Fruit fly (Drosophila melanogaster) whole organism, prepupa: Measurements from ENCODE around the gene CG14043.
A peak's percentile ranks its signal among the peaks of the same experiment; 100 is the strongest.

ENCODE experiments used
- Blimp-1 ChIP-seq: fragments of 200-800 bp; sonication (Bioruptor generic); optimal IDR thresholded peaks from 3 replicates; lab custom pipeline; 2017; ENCODE audit warnings: missing biosample characterization, missing genetic modification characterization, mild to moderate bottlenecking, moderate library complexity, missing genetic modification reagents
- CG10631 ChIP-seq: fragments of 200-800 bp; sonication (Bioruptor generic); optimal IDR thresholded peaks from 2 replicates; lab custom pipeline; 2016; ENCODE audit warnings: missing biosample characterization, missing genetic modification characterization
- CG11294 ChIP-seq: fragments of 200-800 bp; sonication (Bioruptor generic); IDR thresholded peaks from 2 replicates; pipeline ENCODE4 v1.3.6; 2022; ENCODE audit warnings: missing biosample characterization, missing genetic modification characterization
- CG11762 ChIP-seq: fragments of 200-800 bp; sonication (Bioruptor generic); optimal IDR thresholded peaks from 3 replicates; lab custom pipeline; 2016; ENCODE audit warnings: missing biosample characterization, missing genetic modification characterization; ENCODE audit not compliant: insufficient read depth
- CG11902 ChIP-seq: fragments of 200-800 bp; sonication (Bioruptor generic); optimal IDR thresholded peaks from 3 replicates; lab custom pipeline; 2016; ENCODE audit warnings: missing biosample characterization, missing genetic modification characterization
- CG15336 ChIP-seq: fragments of 200-800 bp; sonication (Bioruptor generic); IDR thresholded peaks from 2 replicates; pipeline ENCODE4 v1.3.6; 2022; ENCODE audit warnings: missing biosample characterization, missing genetic modification characterization
- CG16779 ChIP-seq: fragments of 200-800 bp; sonication (Bioruptor generic); optimal IDR thresholded peaks from 3 replicates; lab custom pipeline; 2017; ENCODE audit warnings: missing biosample characterization, mild to moderate bottlenecking, missing genetic modification characterization
- CG3032 ChIP-seq: fragments of 200-800 bp; optimal IDR thresholded peaks from 2 replicates; lab custom pipeline; 2019; ENCODE audit warnings: missing biosample characterization, mild to moderate bottlenecking, missing genetic modification characterization, moderate library complexity
- CG31627 ChIP-seq: fragments of 200-800 bp; sonication (Bioruptor generic); optimal IDR thresholded peaks from 3 replicates; lab custom pipeline; 2016; ENCODE audit warnings: missing biosample characterization, missing genetic modification characterization
- CG32006 ChIP-seq: fragments of 200-800 bp; sonication (Bioruptor generic); optimal IDR thresholded peaks from 3 replicates; lab custom pipeline; 2017; ENCODE audit warnings: missing biosample characterization, mild to moderate bottlenecking, missing genetic modification characterization
- CG3919 ChIP-seq: fragments of 200-800 bp; sonication (Bioruptor generic); optimal IDR thresholded peaks from 3 replicates; lab custom pipeline; 2016; ENCODE audit warnings: missing biosample characterization, missing genetic modification characterization
- CG4318 ChIP-seq: fragments of 200-800 bp; sonication (Bioruptor generic); optimal IDR thresholded peaks from 3 replicates; lab custom pipeline; 2017; ENCODE audit warnings: missing biosample characterization, mild to moderate bottlenecking, missing genetic modification characterization
- CG6276 ChIP-seq: fragments of 200-800 bp; sonication (Bioruptor generic); optimal IDR thresholded peaks from 2 replicates; lab custom pipeline; 2017; ENCODE audit warnings: missing biosample characterization, mild to moderate bottlenecking, missing genetic modification characterization
- CG6808 ChIP-seq: fragments of 200-800 bp; sonication (Bioruptor generic); optimal IDR thresholded peaks from 3 replicates; lab custom pipeline; 2017; ENCODE audit warnings: missing biosample characterization, missing genetic modification characterization, mild to moderate bottlenecking, moderate library complexity, missing genetic modification reagents
- CG6854 ChIP-seq: fragments of 200-800 bp; sonication (Bioruptor generic); optimal IDR thresholded peaks from 2 replicates; lab custom pipeline; 2017; ENCODE audit warnings: missing biosample characterization, mild to moderate bottlenecking, missing genetic modification characterization
- CG7368 ChIP-seq: fragments of 200-800 bp; sonication (Bioruptor generic); optimal IDR thresholded peaks from 3 replicates; lab custom pipeline; 2016; ENCODE audit warnings: missing biosample characterization, missing genetic modification characterization
- CG8119 ChIP-seq: fragments of 200-800 bp; sonication (Bioruptor generic); IDR thresholded peaks from 3 replicates; pipeline ENCODE4 v1.3.6; 2022; ENCODE audit warnings: missing biosample characterization, missing genetic modification characterization
- CG8319 ChIP-seq: fragments of 200-800 bp; sonication (Bioruptor generic); optimal IDR thresholded peaks from 3 replicates; lab custom pipeline; 2016; ENCODE audit warnings: missing biosample characterization, missing genetic modification characterization
- CG8632 ChIP-seq: fragments of 200-800 bp; sonication (Bioruptor generic); optimal IDR thresholded peaks from 3 replicates; lab custom pipeline; 2016; ENCODE audit warnings: missing biosample characterization, missing genetic modification characterization
- CG9139 ChIP-seq: fragments of 200-800 bp; sonication (Bioruptor generic); optimal IDR thresholded peaks from 3 replicates; lab custom pipeline; 2017; ENCODE audit warnings: missing biosample characterization, mild to moderate bottlenecking, missing genetic modification characterization
- Eip75B ChIP-seq: fragments of 200-800 bp; sonication (Bioruptor generic); optimal IDR thresholded peaks from 3 replicates; lab custom pipeline; 2016; ENCODE audit warnings: missing biosample characterization, missing genetic modification characterization
- Eip78C ChIP-seq: fragments of 200-800 bp; sonication (Bioruptor generic); peaks from one replicate; lab custom pipeline; 2016; ENCODE audit warnings: missing biosample characterization, missing genetic modification characterization
- Ets21C ChIP-seq: fragments of 200-800 bp; sonication (Bioruptor generic); optimal IDR thresholded peaks from 3 replicates; lab custom pipeline; 2016; ENCODE audit warnings: missing biosample characterization, missing genetic modification characterization
- Gug ChIP-seq: fragments of 200-800 bp; sonication (Bioruptor generic); IDR thresholded peaks from 2 replicates; pipeline ENCODE4 v1.3.6; 2022; ENCODE audit warnings: missing biosample characterization, missing genetic modification characterization
- Hr39 ChIP-seq: fragments of 200-800 bp; sonication (Bioruptor generic); optimal IDR thresholded peaks from 2 replicates; lab custom pipeline; 2016; ENCODE audit warnings: missing biosample characterization, missing genetic modification characterization
- Hr4 ChIP-seq: fragments of 200-800 bp; sonication (Bioruptor generic); optimal IDR thresholded peaks from 3 replicates; lab custom pipeline; 2016; ENCODE audit warnings: missing biosample characterization, missing genetic modification characterization
- Lpt ChIP-seq: fragments of 200-800 bp; sonication (Bioruptor generic); optimal IDR thresholded peaks from 3 replicates; lab custom pipeline; 2016; ENCODE audit warnings: missing biosample characterization, missing genetic modification characterization
- Met ChIP-seq: fragments of 200-800 bp; sonication (Bioruptor generic); optimal IDR thresholded peaks from 3 replicates; lab custom pipeline; 2016; ENCODE audit warnings: missing biosample characterization, missing genetic modification characterization
- OdsH ChIP-seq: fragments of 200-800 bp; sonication (Bioruptor generic); optimal IDR thresholded peaks from 3 replicates; lab custom pipeline; 2016; ENCODE audit warnings: missing biosample characterization, missing genetic modification characterization
- Sox102F ChIP-seq: fragments of 200-800 bp; sonication (Bioruptor generic); optimal IDR thresholded peaks from 2 replicates; lab custom pipeline; 2016; ENCODE audit warnings: missing biosample characterization, mild to moderate bottlenecking, missing genetic modification characterization
- Sox15 ChIP-seq: fragments of 200-800 bp; sonication (Bioruptor generic); optimal IDR thresholded peaks from 3 replicates; lab custom pipeline; 2016; ENCODE audit warnings: missing biosample characterization, missing genetic modification characterization
- acj6 ChIP-seq: fragments of 200-800 bp; sonication (Bioruptor generic); optimal IDR thresholded peaks from 3 replicates; lab custom pipeline; 2016; ENCODE audit warnings: missing biosample characterization, missing genetic modification characterization
- dsx ChIP-seq: fragments of 200-800 bp; optimal IDR thresholded peaks from 3 replicates; lab custom pipeline; 2019; ENCODE audit warnings: missing biosample characterization, mild to moderate bottlenecking, missing genetic modification characterization, moderate library complexity; ENCODE audit not compliant: poor library complexity, severe bottlenecking
- esn ChIP-seq: fragments of 200-800 bp; sonication (Bioruptor generic); optimal IDR thresholded peaks from 2 replicates; lab custom pipeline; 2016; ENCODE audit warnings: missing biosample characterization, mild to moderate bottlenecking, missing genetic modification characterization, moderate library complexity
- fd59A ChIP-seq: fragments of 200-800 bp; sonication (Bioruptor generic); optimal IDR thresholded peaks from 2 replicates; lab custom pipeline; 2017; ENCODE audit warnings: missing biosample characterization, mild to moderate bottlenecking, missing genetic modification characterization, missing genetic modification reagents
- fd85E ChIP-seq: fragments of 200-800 bp; sonication (Bioruptor generic); optimal IDR thresholded peaks from 3 replicates; lab custom pipeline; 2016; ENCODE audit warnings: missing biosample characterization, missing genetic modification characterization
- fkh ChIP-seq: fragments of 200-800 bp; sonication (Bioruptor generic); optimal IDR thresholded peaks from 3 replicates; lab custom pipeline; 2017; ENCODE audit warnings: missing biosample characterization, mild to moderate bottlenecking, missing genetic modification characterization, moderate library complexity
- lz ChIP-seq: fragments of 200-800 bp; sonication (Bioruptor generic); optimal IDR thresholded peaks from 3 replicates; lab custom pipeline; 2016; ENCODE audit warnings: missing biosample characterization, missing genetic modification characterization
- net ChIP-seq: fragments of 200-800 bp; sonication (Bioruptor generic); optimal IDR thresholded peaks from 3 replicates; lab custom pipeline; 2016; ENCODE audit warnings: missing biosample characterization, missing genetic modification characterization
- pdm3 ChIP-seq: fragments of 200-800 bp; sonication (Bioruptor generic); optimal IDR thresholded peaks from 3 replicates; lab custom pipeline; 2016; ENCODE audit warnings: missing biosample characterization, missing genetic modification characterization

Gene CG14043

dm6 chr2L:4995010-4995836, 23.7 kb downstream of the CG14043 start:
- TF ChIP-seq Eip75B (GFP tag; lab: Kevin White, UChicago) (no peak), Ets21C (GFP tag; lab: Kevin White, UChicago) (no peak), lz (GFP tag; lab: Kevin White, UChicago) (no peak), CG8632 (no peak), CG8319 (no peak), CG9139 (no peak)

- TF ChIP-seq fkh (peak; percentile 27), CG15336 (GFP tag; lab: Robert Waterston, UW) (no peak)
Measured at dm6 chr2L:4995837-4996136, 24.3 kb downstream of the CG14043 start.

DNA sequence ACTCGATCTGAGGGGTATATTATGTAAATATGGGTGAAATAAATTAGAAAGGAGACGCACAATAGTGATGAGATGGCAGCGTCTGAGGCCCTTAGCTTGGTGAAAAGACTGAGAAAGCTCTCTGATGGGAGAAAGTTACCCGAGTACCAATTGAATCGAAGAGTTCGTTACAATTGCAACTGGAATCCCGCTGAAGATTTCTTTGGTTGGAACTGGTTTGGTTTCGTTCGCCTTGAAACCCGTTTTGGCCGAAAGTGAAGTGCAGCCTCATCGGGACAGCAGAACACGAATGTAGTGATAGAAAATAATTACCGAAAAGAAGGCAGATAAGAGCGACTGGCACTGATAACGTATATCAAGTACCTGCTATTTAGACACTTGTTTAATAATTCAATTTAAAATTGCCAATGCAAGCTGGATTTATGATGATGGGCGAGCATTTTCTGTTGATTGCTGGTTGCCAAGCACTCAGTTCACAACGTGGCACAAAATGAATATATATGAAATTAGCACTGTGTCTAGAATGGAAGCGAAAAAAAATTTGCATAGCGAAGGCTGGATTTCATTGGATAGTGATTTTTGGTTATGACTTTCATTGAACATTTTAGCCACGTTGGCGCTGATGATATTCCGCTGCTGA, 24.9 kb downstream of the CG14043 start:
- TF ChIP-seq Blimp-1 (GFP tag; lab: Kevin White, UChicago) (peak; percentile 94), CG11294 (no peak), Eip78C (GFP tag; lab: Kevin White, UChicago) (peak; percentile 58)

DNA sequence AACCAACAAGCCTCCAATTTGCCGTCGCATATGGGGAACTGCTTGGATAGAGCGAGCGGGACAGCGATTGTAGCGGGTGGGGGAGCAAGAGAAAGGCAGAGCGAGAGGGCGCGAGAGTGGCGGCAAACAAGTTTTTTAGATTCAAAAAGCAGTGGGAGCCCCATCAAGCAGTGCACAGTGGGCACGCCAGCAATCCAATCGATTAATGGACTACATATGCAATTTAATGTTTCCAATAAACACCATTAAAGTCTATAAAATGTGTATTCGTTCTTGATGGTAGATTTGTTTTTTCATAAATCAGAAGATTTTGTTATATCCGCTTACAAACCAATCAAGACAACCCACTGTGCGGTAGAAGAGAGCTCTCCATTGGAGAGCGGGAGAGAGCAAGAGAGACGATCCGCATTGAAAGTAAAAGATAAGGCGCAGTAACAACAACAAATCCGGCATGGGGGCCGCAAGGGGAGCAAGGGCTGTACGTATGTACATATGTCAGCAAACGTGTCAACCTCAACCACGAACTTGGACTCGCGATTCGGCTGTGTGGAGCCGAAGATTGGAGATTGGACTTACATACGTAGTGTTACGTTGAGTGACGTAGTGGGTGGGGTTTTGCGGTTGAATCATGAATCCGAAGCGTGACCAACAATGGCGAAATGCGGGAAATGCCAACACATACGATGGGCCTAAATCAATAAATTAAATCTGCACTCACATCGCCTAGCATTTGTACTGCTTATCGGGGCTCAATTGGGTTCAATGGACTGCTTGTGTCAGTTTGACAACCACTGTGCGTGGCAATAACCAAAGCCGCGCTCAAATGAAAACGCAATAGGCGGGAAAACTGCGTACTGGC, 26.1 kb downstream of the CG14043 start:
- TF ChIP-seq Eip78C (GFP tag; lab: Kevin White, UChicago) (peak; percentile 100), CG16779 (tag; lab: Kevin White, UChicago) (peak; percentile 99), Gug (GFP tag; lab: Robert Waterston, UW) (peak; percentile 99), Ets21C (GFP tag; lab: Kevin White, UChicago) (peak; percentile 99), CG10631 (GFP tag; lab: Kevin White, UChicago) (peak; percentile 99), CG3919 (GFP tag; lab: Kevin White, UChicago) (peak; percentile 100), CG8632 (peak; percentile 99), Hr4 (peak; percentile 100), CG8119 (GFP tag; lab: Robert Waterston, UW) (peak; percentile 99), OdsH (peak; percentile 99), dsx (GFP tag; lab: Kevin White, UChicago) (peak; percentile 98), CG3032 (tag; lab: Kevin White, UChicago) (peak; percentile 99), CG6808 (GFP tag; lab: Kevin White, UChicago) (peak; percentile 98), CG6854 (GFP tag; lab: Kevin White, UChicago) (peak; percentile 98), CG11294 (peak; percentile 99; the same call in 1 of the 2 replicates), CG32006 (peak; percentile 100), esn (peak; percentile 99), net (peak; percentile 99), Eip75B (GFP tag; lab: Kevin White, UChicago) (peak; percentile 99), Sox15 (GFP tag; lab: Kevin White, UChicago) (peak; percentile 99), Met (GFP tag; lab: Kevin White, UChicago) (peak; percentile 99), Sox102F (GFP tag; lab: Kevin White, UChicago) (peak; percentile 99), acj6 (GFP tag; lab: Kevin White, UChicago) (peak; percentile 99), CG11762 (GFP tag; lab: Kevin White, UChicago) (peak; percentile 99), Lpt (GFP tag; lab: Kevin White, UChicago) (peak; percentile 100), pdm3 (GFP tag; lab: Kevin White, UChicago) (peak; percentile 99), CG11902 (peak; percentile 99), Blimp-1 (GFP tag; lab: Kevin White, UChicago) (peak; percentile 97), CG4318 (GFP tag; lab: Kevin White, UChicago) (peak; percentile 99), fd85E (GFP tag; lab: Kevin White, UChicago) (peak; percentile 98), CG15336 (GFP tag; lab: Robert Waterston, UW) (peak; percentile 99), CG9139 (peak; percentile 96), CG6276 (GFP tag; lab: Kevin White, UChicago) (peak; percentile 100), CG7368 (GFP tag; lab: Kevin White, UChicago) (peak; percentile 99), fd59A (peak; percentile 98), CG31627 (GFP tag; lab: Kevin White, UChicago) (peak; percentile 99), fkh (peak; percentile 90), Hr39 (GFP tag; lab: Kevin White, UChicago) (peak; percentile 99)
